Comparison of ENCODE assay signal across 1 fruit fly cellular context in genomic region chr2L:7050492-7051182, dm6.
TF ChIP-seq lines count a peak whose summit lies in the region.

No protein-coding gene starts in this region.

TF ChIP-seq in whole organism, embryonic, 481 proteins besides CTCF, POLR2A, EP300 and RAD21 (continued from another document):
- TF ChIP-seq CG17912 (GFP tag; optimal IDR thresholded peaks at IDR 0.05; lab: Kevin White, UChicago) (no peak), grau (tag; optimal IDR thresholded peaks at IDR 0.05; lab: Kevin White, UChicago) (peak; percentile 34), wek (GFP tag; optimal IDR thresholded peaks at IDR 0.05; lab: Kevin White, UChicago) (no peak), CG17612 (GFP tag; IDR thresholded peaks at IDR 0.05; lab: Robert Waterston, UW) (no peak), twi (tag; optimal IDR thresholded peaks at IDR 0.05; lab: Kevin White, UChicago) (no peak), pita (GFP tag; optimal IDR thresholded peaks at IDR 0.05; lab: Kevin White, UChicago) (no peak), mld (GFP tag; IDR thresholded peaks at IDR 0.05; lab: Robert Waterston, UW; ENCODE audit: partially characterized antibody) (no peak), her (GFP tag; optimal IDR thresholded peaks at IDR 0.05; lab: Kevin White, UChicago) (no peak), Dll (GFP tag; IDR thresholded peaks at IDR 0.05; lab: Robert Waterston, UW; ENCODE audit: partially characterized antibody) (0 out of 4 replicates have a peak, but pooled peaks have one; percentile 8), onecut (GFP tag; IDR thresholded peaks at IDR 0.05; lab: Robert Waterston, UW) (peak; percentile 96), CG10274 (GFP tag; optimal IDR thresholded peaks at IDR 0.05; lab: Kevin White, UChicago) (no peak), CG4617 (GFP tag; optimal IDR thresholded peaks at IDR 0.05; lab: Kevin White, UChicago; ENCODE audit: borderline replicate concordance) (no peak), stwl (tag; optimal IDR thresholded peaks at IDR 0.05; lab: Kevin White, UChicago) (peak; percentile 67), CG6791 (GFP tag; IDR thresholded peaks at IDR 0.05; lab: Robert Waterston, UW; ENCODE audit: partially characterized antibody) (no peak), slbo (GFP tag; IDR thresholded peaks at IDR 0.05; lab: Robert Waterston, UW) (no peak), Dad (GFP tag; optimal IDR thresholded peaks at IDR 0.05; lab: Kevin White, UChicago) (no peak), CG8290 (GFP tag; optimal IDR thresholded peaks at IDR 0.05; lab: Kevin White, UChicago) (no peak), CG8290 (tag; optimal IDR thresholded peaks at IDR 0.05; lab: Kevin White, UChicago) (no peak), Atf6 (GFP tag; IDR thresholded peaks at IDR 0.05; lab: Robert Waterston, UW) (no peak), CG32532 (GFP tag; IDR thresholded peaks at IDR 0.05; lab: Robert Waterston, UW) (no peak), sqz (GFP tag; optimal IDR thresholded peaks at IDR 0.05; lab: Kevin White, UChicago) (no peak), fu2 (GFP tag; optimal IDR thresholded peaks at IDR 0.05; lab: Kevin White, UChicago) (no peak), Gug (GFP tag; IDR thresholded peaks at IDR 0.05; lab: Robert Waterston, UW) (no peak), CG10267 (tag; optimal IDR thresholded peaks at IDR 0.05; lab: Kevin White, UChicago) (peak; percentile 36), CG14710 (tag; optimal IDR thresholded peaks at IDR 0.05; lab: Kevin White, UChicago) (no peak), Doc2 (GFP tag; IDR thresholded peaks at IDR 0.05; lab: Robert Waterston, UW) (no peak), gt (GFP tag; IDR thresholded peaks at IDR 0.05; lab: Robert Waterston, UW) (no peak), jigr1 (GFP tag; IDR thresholded peaks at IDR 0.05; lab: Robert Waterston, UW) (no peak), B-H2 (GFP tag; optimal IDR thresholded peaks at IDR 0.05; lab: Kevin White, UChicago) (no peak), mam (GFP tag; optimal IDR thresholded peaks at IDR 0.05; lab: Kevin White, UChicago) (no peak), CG7987 (GFP tag; optimal IDR thresholded peaks at IDR 0.05; lab: Kevin White, UChicago) (no peak), bigmax (GFP tag; optimal IDR thresholded peaks at IDR 0.05; lab: Kevin White, UChicago) (no peak), Eip74EF (GFP tag; optimal IDR thresholded peaks at IDR 0.05; lab: Kevin White, UChicago) (no peak), CG30403 (GFP tag; optimal IDR thresholded peaks at IDR 0.05; lab: Kevin White, UChicago) (no peak), CG18262 (tag; optimal IDR thresholded peaks at IDR 0.05; lab: Kevin White, UChicago) (no peak), so (GFP tag; IDR thresholded peaks at IDR 0.05; lab: Robert Waterston, UW) (no peak), BtbVII (GFP tag; optimal IDR thresholded peaks at IDR 0.05; lab: Kevin White, UChicago) (no peak), zfh2 (GFP tag; optimal IDR thresholded peaks at IDR 0.05; lab: Kevin White, UChicago) (no peak), sr (GFP tag; IDR thresholded peaks at IDR 0.05; lab: Robert Waterston, UW) (no peak), CG15073 (GFP tag; optimal IDR thresholded peaks at IDR 0.05; lab: Kevin White, UChicago) (no peak), CG5953 (GFP tag; IDR thresholded peaks at IDR 0.05; lab: Robert Waterston, UW) (no peak), CG4328 (GFP tag; optimal IDR thresholded peaks at IDR 0.05; lab: Kevin White, UChicago) (no peak), CG14667 (GFP tag; IDR thresholded peaks at IDR 0.05; lab: Robert Waterston, UW) (no peak), odd (GFP tag; optimal IDR thresholded peaks at IDR 0.05; lab: Kevin White, UChicago) (no peak), zen (tag; optimal IDR thresholded peaks at IDR 0.05; lab: Kevin White, UChicago) (no peak), inv (GFP tag; IDR thresholded peaks at IDR 0.05; lab: Robert Waterston, UW; ENCODE audit: partially characterized antibody) (no peak), CG1832 (GFP tag; optimal IDR thresholded peaks at IDR 0.05; lab: Kevin White, UChicago) (peak; percentile 60), CG9215 (GFP tag; IDR thresholded peaks at IDR 0.05; lab: Robert Waterston, UW) (no peak), pzg (GFP tag; optimal IDR thresholded peaks at IDR 0.05; lab: Kevin White, UChicago) (no peak), sim (GFP tag; IDR thresholded peaks at IDR 0.05; lab: Robert Waterston, UW) (no peak), CG7786 (GFP tag; optimal IDR thresholded peaks at IDR 0.05; lab: Kevin White, UChicago) (no peak), sens-2 (GFP tag; IDR thresholded peaks at IDR 0.05; lab: Robert Waterston, UW) (no peak), Asciz (GFP tag; optimal IDR thresholded peaks at IDR 0.05; lab: Kevin White, UChicago) (no peak), dimm (GFP tag; IDR thresholded peaks at IDR 0.05; lab: Robert Waterston, UW) (no peak), wdn (GFP tag; IDR thresholded peaks at IDR 0.05; lab: Robert Waterston, UW) (no peak)
TF ChIP-seq in whole organism, embryonic: peak in this region for 9.
